Fruit fly (Drosophila melanogaster): ENCODE results near the gene scny.

- no peak for TF ChIP-seq Blimp-1 (GFP tag; optimal IDR thresholded peaks at IDR 0.05)
- TF ChIP-seq Hr39 (GFP tag; optimal IDR thresholded peaks at IDR 0.05) = no peak
- peak; percentile 78 for TF ChIP-seq Eip78C (GFP tag)
- no peak for TF ChIP-seq salr (GFP tag; optimal IDR thresholded peaks at IDR 0.05)
- no peak for TF ChIP-seq lz (GFP tag; optimal IDR thresholded peaks at IDR 0.05)
- TF ChIP-seq Gug (GFP tag; IDR thresholded peaks at IDR 0.05) = no peak
- no peak for TF ChIP-seq OdsH (GFP tag; optimal IDR thresholded peaks at IDR 0.05)
- TF ChIP-seq CG7368 (GFP tag; optimal IDR thresholded peaks at IDR 0.05) = no peak
- TF ChIP-seq eg (GFP tag; IDR thresholded peaks at IDR 0.05) = peak; percentile 51; the same call in 1 of the 3 replicates
Observed at dm6 chr3L:5802063-5802531, 33.3 kb downstream of the scny start.

Data from whole organism, prepupa.